Fruit fly (Drosophila melanogaster) whole organism, embryonic: Measurements from ENCODE around the gene CG43051.

Source experiments
- Ada2b ChIP-seq: fragments of 200-800 bp; sonication (Bioruptor generic); IDR thresholded peaks from 2 replicates; pipeline ENCODE4 v1.3.6; 2022; ENCODE audit warnings: missing biosample characterization, missing genetic modification characterization
- Atf6 ChIP-seq: fragments of 200-800 bp; sonication (Bioruptor generic); IDR thresholded peaks from 2 replicates; pipeline ENCODE4 v1.3.6; 2022; ENCODE audit warnings: missing biosample characterization, missing genetic modification characterization
- C15 ChIP-seq: fragments of 200-800 bp; sonication (Bioruptor generic); IDR thresholded peaks from 3 replicates; pipeline ENCODE4 v1.3.6; 2022; ENCODE audit warnings: missing biosample characterization, missing genetic modification characterization
- CG10431 ChIP-seq: fragments of 200-800 bp; sonication (Bioruptor generic); optimal IDR thresholded peaks from 3 replicates; lab custom pipeline; 2018; ENCODE audit warnings: missing biosample characterization, mild to moderate bottlenecking, missing genetic modification characterization
- CG10565 ChIP-seq: fragments of 200-800 bp; sonication (Bioruptor generic); optimal IDR thresholded peaks from 3 replicates; lab custom pipeline; 2016; ENCODE audit warnings: missing biosample characterization, mild to moderate bottlenecking, missing genetic modification characterization
- CG10654 ChIP-seq: fragments of 200-800 bp; sonication (Bioruptor generic); optimal IDR thresholded peaks from 2 replicates; lab custom pipeline; 2016; ENCODE audit warnings: missing biosample characterization, missing genetic modification characterization
- CG10979 ChIP-seq: fragments of 200-800 bp; sonication (Bioruptor generic); optimal IDR thresholded peaks from 2 replicates; lab custom pipeline; 2018; ENCODE audit warnings: missing biosample characterization, mild to moderate bottlenecking, missing genetic modification characterization, moderate library complexity
- CG12219 ChIP-seq: fragments of 200-800 bp; sonication (Bioruptor generic); optimal IDR thresholded peaks from 3 replicates; lab custom pipeline; 2018; ENCODE audit warnings: missing biosample characterization, mild to moderate bottlenecking, missing genetic modification characterization
- CG13287 ChIP-seq: fragments of 200-800 bp; sonication (Bioruptor generic); IDR thresholded peaks from 2 replicates; pipeline ENCODE4 v1.3.6; 2022; ENCODE audit warnings: missing biosample characterization, missing genetic modification characterization; ENCODE audit not compliant: partially characterized antibody
- CG14667 ChIP-seq: fragments of 200-800 bp; sonication (Bioruptor generic); IDR thresholded peaks from 2 replicates; pipeline ENCODE4 v1.3.6; 2022; ENCODE audit warnings: missing biosample characterization, missing genetic modification characterization
- CG15601 ChIP-seq: fragments of 200-800 bp; sonication (Bioruptor generic); optimal IDR thresholded peaks from 3 replicates; lab custom pipeline; 2019; ENCODE audit warnings: missing biosample characterization, mild to moderate bottlenecking, missing genetic modification characterization, moderate library complexity
- CG17361 ChIP-seq: fragments of 200-800 bp; sonication (Bioruptor generic); IDR thresholded peaks from 3 replicates; pipeline ENCODE4 v1.3.6; 2022; ENCODE audit warnings: missing biosample characterization, missing genetic modification characterization
- CG2129 ChIP-seq: fragments of 200-800 bp; sonication (Bioruptor generic); IDR thresholded peaks from 2 replicates; pipeline ENCODE4 v1.3.6; 2022; ENCODE audit warnings: missing biosample characterization, missing genetic modification characterization; ENCODE audit not compliant: partially characterized antibody
- CG2202 ChIP-seq: fragments of 200-800 bp; sonication (Bioruptor generic); optimal IDR thresholded peaks from 2 replicates; lab custom pipeline; 2018; ENCODE audit warnings: missing biosample characterization, mild to moderate bottlenecking, missing genetic modification characterization
- CG34224 ChIP-seq: fragments of 200-800 bp; sonication (Bioruptor generic); IDR thresholded peaks from 3 replicates; pipeline ENCODE4 v1.3.6; 2022; ENCODE audit warnings: missing biosample characterization, missing genetic modification characterization; ENCODE audit not compliant: partially characterized antibody
- CG7271 ChIP-seq: fragments of 200-800 bp; sonication (Bioruptor generic); optimal IDR thresholded peaks from 2 replicates; lab custom pipeline; 2018; ENCODE audit warnings: missing biosample characterization, mild to moderate bottlenecking, missing genetic modification characterization, moderate library complexity
- CG7372 ChIP-seq: fragments of 200-800 bp; sonication (Bioruptor generic); IDR thresholded peaks from 2 replicates; pipeline ENCODE4 v1.3.6; 2022; ENCODE audit warnings: missing biosample characterization, missing genetic modification characterization
- CG8281 ChIP-seq: fragments of 200-800 bp; sonication (Bioruptor generic); optimal IDR thresholded peaks from 2 replicates; lab custom pipeline; 2018; ENCODE audit warnings: missing biosample characterization, mild to moderate bottlenecking, missing genetic modification characterization, moderate library complexity
- CG8944 ChIP-seq: fragments of 200-800 bp; sonication (Bioruptor generic); optimal IDR thresholded peaks from 3 replicates; lab custom pipeline; 2016; ENCODE audit warnings: missing biosample characterization, missing genetic modification characterization
- CG9727 ChIP-seq: fragments of 200-800 bp; sonication (Bioruptor generic); optimal IDR thresholded peaks from 3 replicates; lab custom pipeline; 2017; ENCODE audit warnings: missing biosample characterization, mild to moderate bottlenecking, missing genetic modification characterization
- CG9797 ChIP-seq: fragments of 200-800 bp; sonication (Bioruptor generic); optimal IDR thresholded peaks from 3 replicates; lab custom pipeline; 2018; ENCODE audit warnings: missing biosample characterization, mild to moderate bottlenecking, missing genetic modification characterization
- D19A ChIP-seq: fragments of 200-800 bp; optimal IDR thresholded peaks from 3 replicates; lab custom pipeline; 2019; ENCODE audit warnings: missing biosample characterization, mild to moderate bottlenecking, missing genetic modification characterization, moderate library complexity
- Ets65A ChIP-seq: fragments of 200-800 bp; sonication (Bioruptor generic); peaks from one replicate; lab custom pipeline; 2016; ENCODE audit warnings: missing biosample characterization, missing genetic modification characterization
- HHEX ChIP-seq: fragments of 200-800 bp; sonication (Bioruptor generic); optimal IDR thresholded peaks from 3 replicates; lab custom pipeline; 2017; ENCODE audit warnings: missing biosample characterization, mild to moderate bottlenecking, missing genetic modification characterization, missing genetic modification reagents
- Meics ChIP-seq: fragments of 200-800 bp; sonication (Bioruptor generic); optimal IDR thresholded peaks from 2 replicates; lab custom pipeline; 2017; ENCODE audit warnings: missing biosample characterization, mild to moderate bottlenecking, missing genetic modification characterization
- NK7.1 ChIP-seq: fragments of 200-800 bp; sonication (Bioruptor generic); optimal IDR thresholded peaks from 3 replicates; lab custom pipeline; 2016; ENCODE audit warnings: missing biosample characterization, missing genetic modification characterization
- TFAM ChIP-seq: fragments of 200-800 bp; sonication (Bioruptor generic); optimal IDR thresholded peaks from 2 replicates; lab custom pipeline; 2017; ENCODE audit warnings: missing biosample characterization, missing genetic modification characterization, inconsistent platforms
- Trl ChIP-seq, 3 experiments: fragments of >200 bp in 2 of 3; fragments of 200-800 bp in 1 of 3; sonication (Bioruptor generic) in 1 of 3; optimal IDR thresholded peaks; 2 replicates in 1 of 3; 3 replicates in 2 of 3; lab custom pipeline; 2016 to 2017; ENCODE audit warnings: missing biosample characterization in 1 of 3, missing genetic modification characterization in 1 of 3
- az2 ChIP-seq: fragments of 200-800 bp; sonication (Bioruptor generic); optimal IDR thresholded peaks from 3 replicates; lab custom pipeline; 2016; ENCODE audit warnings: missing biosample characterization, missing genetic modification characterization
- bcd ChIP-seq: fragments of 200-800 bp; sonication (Bioruptor generic); optimal IDR thresholded peaks from 2 replicates; lab custom pipeline; 2017; ENCODE audit warnings: missing biosample characterization, mild to moderate bottlenecking, missing genetic modification characterization
- bowl ChIP-seq: fragments of 200-800 bp; sonication (Bioruptor generic); IDR thresholded peaks from 2 replicates; pipeline ENCODE4 v1.3.6; 2022; ENCODE audit warnings: missing biosample characterization, missing genetic modification characterization
- cad ChIP-seq: fragments of >200 bp; optimal IDR thresholded peaks from 2 replicates; lab custom pipeline; 2017; ENCODE audit warnings: missing biosample characterization, missing genetic modification characterization
- cas ChIP-seq: fragments of 200-800 bp; sonication (Bioruptor generic); IDR thresholded peaks from 2 replicates; pipeline ENCODE4 v1.3.6; 2022; ENCODE audit warnings: missing biosample characterization, missing genetic modification characterization
- crc ChIP-seq: fragments of 200-800 bp; sonication (Bioruptor generic); optimal IDR thresholded peaks from 2 replicates; lab custom pipeline; 2016; ENCODE audit warnings: missing biosample characterization, missing genetic modification characterization
- cwo ChIP-seq: fragments of 200-800 bp; sonication (Bioruptor generic); optimal IDR thresholded peaks from 3 replicates; lab custom pipeline; 2017; ENCODE audit warnings: missing biosample characterization, missing genetic modification characterization, mild to moderate bottlenecking, moderate library complexity, missing genetic modification reagents
- dysf ChIP-seq: fragments of 200-800 bp; sonication (Bioruptor generic); IDR thresholded peaks from 3 replicates; pipeline ENCODE4 v1.3.6; 2022; ENCODE audit warnings: missing biosample characterization, missing genetic modification characterization
- ftz-f1 ChIP-seq: fragments of 200-800 bp; sonication (Bioruptor generic); optimal IDR thresholded peaks from 2 replicates; lab custom pipeline; 2016; ENCODE audit warnings: missing biosample characterization, missing genetic modification characterization
- gcm ChIP-seq: fragments of 200-800 bp; sonication (Bioruptor generic); optimal IDR thresholded peaks from 2 replicates; lab custom pipeline; 2019; ENCODE audit warnings: missing biosample characterization, mild to moderate bottlenecking, missing genetic modification characterization, moderate library complexity
- jumu ChIP-seq: fragments of 200-800 bp; sonication (Bioruptor generic); optimal IDR thresholded peaks from 3 replicates; lab custom pipeline; 2016; ENCODE audit warnings: missing biosample characterization, missing genetic modification characterization
- ken ChIP-seq: fragments of 200-800 bp; sonication (Bioruptor generic); IDR thresholded peaks from 3 replicates; pipeline ENCODE4 v1.3.6; 2022; ENCODE audit warnings: missing biosample characterization, missing genetic modification characterization
- lilli ChIP-seq: fragments of 200-800 bp; sonication (Bioruptor generic); optimal IDR thresholded peaks from 3 replicates; lab custom pipeline; 2016; ENCODE audit warnings: missing biosample characterization, missing genetic modification characterization
- lmd ChIP-seq: fragments of 200-800 bp; sonication (Bioruptor generic); IDR thresholded peaks from 2 replicates; pipeline ENCODE4 v1.3.6; 2022; ENCODE audit warnings: missing biosample characterization, missing genetic modification characterization
- nau ChIP-seq: fragments of 200-800 bp; sonication (Bioruptor generic); optimal IDR thresholded peaks from 3 replicates; lab custom pipeline; 2017; ENCODE audit warnings: missing biosample characterization, mild to moderate bottlenecking, missing genetic modification characterization, missing genetic modification reagents
- nerfin-1 ChIP-seq: fragments of 200-800 bp; sonication (Bioruptor generic); optimal IDR thresholded peaks from 3 replicates; lab custom pipeline; 2019; ENCODE audit warnings: missing biosample characterization, mild to moderate bottlenecking, missing genetic modification characterization, moderate library complexity
- nerfin-2 ChIP-seq: fragments of 200-800 bp; sonication (Bioruptor generic); IDR thresholded peaks from 2 replicates; pipeline ENCODE4 v1.3.6; 2022; ENCODE audit warnings: missing biosample characterization, missing genetic modification characterization; ENCODE audit not compliant: partially characterized antibody
- schlank ChIP-seq: fragments of 200-800 bp; sonication (Bioruptor generic); optimal IDR thresholded peaks from 2 replicates; lab custom pipeline; 2018; ENCODE audit warnings: missing biosample characterization, mild to moderate bottlenecking, missing genetic modification characterization
- slou ChIP-seq: fragments of 200-800 bp; sonication (Bioruptor generic); optimal IDR thresholded peaks from 3 replicates; lab custom pipeline; 2016; ENCODE audit warnings: missing biosample characterization, missing genetic modification characterization
- tin ChIP-seq: fragments of 200-800 bp; sonication (Bioruptor generic); optimal IDR thresholded peaks from 3 replicates; lab custom pipeline; 2016; ENCODE audit warnings: missing biosample characterization, missing genetic modification characterization
- trem ChIP-seq: fragments of 200-800 bp; optimal IDR thresholded peaks from 3 replicates; lab custom pipeline; 2019; ENCODE audit warnings: missing biosample characterization, mild to moderate bottlenecking, missing genetic modification characterization, moderate library complexity
- twi ChIP-seq: fragments of 200-800 bp; optimal IDR thresholded peaks from 2 replicates; lab custom pipeline; 2019; ENCODE audit warnings: missing biosample characterization, mild to moderate bottlenecking, missing genetic modification characterization, moderate library complexity
- zfh1 ChIP-seq: fragments of 200-800 bp; sonication (Bioruptor generic); IDR thresholded peaks from 3 replicates; pipeline ENCODE4 v1.3.6; 2022; ENCODE audit warnings: missing biosample characterization, missing genetic modification characterization

The CG43051 gene

DNA sequence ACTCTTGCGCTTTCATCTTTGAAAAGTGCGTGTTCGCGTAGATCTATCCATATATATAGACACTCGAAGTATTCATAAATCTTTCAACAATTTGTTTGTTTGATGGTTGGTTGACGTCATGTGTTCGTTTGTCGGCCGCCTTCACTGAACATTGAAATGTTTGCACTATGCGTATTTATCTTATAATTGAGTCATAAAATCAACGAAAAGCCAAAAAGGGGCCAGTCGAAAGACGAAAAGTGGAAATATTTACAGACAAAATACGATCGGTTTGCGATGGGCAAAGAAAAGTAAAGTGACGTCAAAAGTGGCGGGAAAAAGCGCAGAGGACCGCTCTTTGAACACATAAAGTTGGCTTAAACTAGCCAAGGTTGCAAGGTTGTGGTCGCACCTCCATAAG, 20.4 kb upstream of the CG43051 start (continued):
- TF ChIP-seq CG12219 (GFP tag; lab: Kevin White, UChicago) = peak; percentile 44
- TF ChIP-seq CG10431 (GFP tag; lab: Kevin White, UChicago) = peak; percentile 78
- TF ChIP-seq az2 (GFP tag; lab: Kevin White, UChicago) = no peak
- TF ChIP-seq ken (GFP tag; lab: Robert Waterston, UW) = no peak
- no peak for TF ChIP-seq nerfin-2 (GFP tag; lab: Robert Waterston, UW)
- TF ChIP-seq nau (GFP tag; lab: Kevin White, UChicago) = peak; percentile 68
- no peak for TF ChIP-seq CG14667 (GFP tag; lab: Robert Waterston, UW)
- peak; percentile 28; the same call in 1 of the 3 replicates for TF ChIP-seq CG17361 (GFP tag; lab: Robert Waterston, UW)
- no peak for TF ChIP-seq CG10654
- no peak for TF ChIP-seq ftz-f1
- no peak for TF ChIP-seq cas
- TF ChIP-seq CG34224 = no peak
- TF ChIP-seq Ets65A (GFP tag; lab: Kevin White, UChicago) = no peak
- TF ChIP-seq lmd (GFP tag; lab: Robert Waterston, UW) = no peak
- no peak for TF ChIP-seq CG8944 (GFP tag; lab: Kevin White, UChicago)
- no peak for TF ChIP-seq Ada2b (GFP tag; lab: Robert Waterston, UW)
- no peak for TF ChIP-seq CG13287 (GFP tag; lab: Robert Waterston, UW)
- TF ChIP-seq twi = peak; percentile 33
- no peak for TF ChIP-seq slou (GFP tag; lab: Kevin White, UChicago)
- TF ChIP-seq dysf (GFP tag; lab: Robert Waterston, UW) = no peak
- TF ChIP-seq CG2129 = no peak
- TF ChIP-seq CG7372 (GFP tag; lab: Robert Waterston, UW) = no peak
- TF ChIP-seq cad (GFP tag; lab: Kevin White, UChicago) = no peak
- peak; percentile 39 for TF ChIP-seq CG9727 (GFP tag; lab: Kevin White, UChicago)
- peak; percentile 26 for TF ChIP-seq CG8281 (tag; lab: Kevin White, UChicago)
- TF ChIP-seq gcm (GFP tag; lab: Kevin White, UChicago) = peak; percentile 42
- TF ChIP-seq CG9797 (GFP tag; lab: Kevin White, UChicago) = no peak
- no peak for TF ChIP-seq bcd
- no peak for TF ChIP-seq lilli (GFP tag; lab: Kevin White, UChicago)
- no peak for TF ChIP-seq tin (GFP tag; lab: Kevin White, UChicago)
- TF ChIP-seq CG15601 (tag; lab: Kevin White, UChicago) = peak; percentile 64
- TF ChIP-seq TFAM (GFP tag; lab: Kevin White, UChicago) = no peak
- TF ChIP-seq CG10979 (tag; lab: Kevin White, UChicago) = peak; percentile 26
- TF ChIP-seq bowl (GFP tag; lab: Robert Waterston, UW) = 0 out of 2 replicates have a peak, but pooled peaks have one; percentile 13
- no peak for TF ChIP-seq Atf6 (GFP tag; lab: Robert Waterston, UW)
- no peak for TF ChIP-seq crc (GFP tag; lab: Kevin White, UChicago)
- TF ChIP-seq trem = peak; percentile 46
- TF ChIP-seq nerfin-1 (tag; lab: Kevin White, UChicago) = peak; percentile 52
- TF ChIP-seq CG2202 (tag; lab: Kevin White, UChicago) = peak; percentile 71
- TF ChIP-seq HHEX (GFP tag; lab: Kevin White, UChicago) = peak; percentile 6
- no peak for TF ChIP-seq NK7.1 (GFP tag; lab: Kevin White, UChicago)
- TF ChIP-seq CG10565 = no peak
- no peak for TF ChIP-seq C15
- TF ChIP-seq cwo (GFP tag; lab: Kevin White, UChicago) = no peak
- no peak for TF ChIP-seq jumu (GFP tag; lab: Kevin White, UChicago)
- TF ChIP-seq Trl (optimal IDR thresholded peaks at IDR 0.05; lab: Kevin White, UChicago) = no peak
- no peak for TF ChIP-seq Trl (GFP tag; optimal IDR thresholded peaks at IDR 0.05; lab: Kevin White, UChicago)
- TF ChIP-seq schlank = no peak
- TF ChIP-seq zfh1 (GFP tag; lab: Robert Waterston, UW) = no peak
- peak; percentile 21 for TF ChIP-seq CG7271 (tag; lab: Kevin White, UChicago)
- peak; percentile 32 for TF ChIP-seq D19A (tag; lab: Kevin White, UChicago)
- no peak for TF ChIP-seq Meics (GFP tag; lab: Kevin White, UChicago)
